Worm (Caenorhabditis elegans) whole organism, early embryonic: ENCODE results near the gene str-229.

Experiments used
- ama-1 ChIP-seq: fragments of 150-350 bp; optimal IDR thresholded peaks from 2 replicates; lab custom pipeline; 2014
- ets-7 ChIP-seq: sonication (generic microtip); optimal IDR thresholded peaks from 2 replicates; lab custom pipeline; 2016; ENCODE audit warnings: missing genotype, missing genetic modification characterization, missing compliant biosample characterization
- hnd-1 ChIP-seq: sonication (generic microtip); optimal IDR thresholded peaks from 2 replicates; lab custom pipeline; 2016; ENCODE audit warnings: missing genetic modification characterization, missing compliant biosample characterization
- pes-1 ChIP-seq: fragments of 200-800 bp; sonication (Bioruptor generic); IDR thresholded peaks from 2 replicates; pipeline ENCODE4 v1.3.6; 2022; ENCODE audit warnings: missing genetic modification reagents, missing genetic modification characterization, missing compliant biosample characterization

ce11 chrV:3900102-3900501 is 2.3 kb downstream of the str-229 start, which contains the start of gene irld-22:
- TF ChIP-seq hnd-1 (tag; lab: Kevin White, UChicago) (no peak), pes-1 (GFP tag; lab: Robert Waterston, UW) (no peak), ets-7 (tag; lab: Kevin White, UChicago) (no peak), ama-1 (lab: Kevin White, UChicago) (no peak)
